Worm (Caenorhabditis elegans) whole organism, midembryonic: Measurements from ENCODE around the gene kvs-5.

ENCODE experiments used
- T22C8.4 ChIP-seq: fragments of 200-800 bp; sonication (Bioruptor generic); IDR thresholded peaks from 2 replicates; pipeline ENCODE4 v1.3.6; 2022; ENCODE audit warnings: missing genetic modification characterization, missing compliant biosample characterization
- cog-1 ChIP-seq: sonication (generic microtip); optimal IDR thresholded peaks from 2 replicates; lab custom pipeline; 2016; ENCODE audit warnings: missing genetic modification characterization, missing compliant biosample characterization
- flt-1 ChIP-seq: fragments of 200-800 bp; sonication (Bioruptor generic); IDR thresholded peaks from 2 replicates; pipeline ENCODE4 v1.3.6; 2022; ENCODE audit warnings: missing genetic modification characterization, missing compliant biosample characterization
- klf-2 ChIP-seq: fragments of 200-800 bp; sonication (Bioruptor generic); conservative IDR thresholded peaks from 2 replicates; pipeline ENCODE4 v1.3.6; 2022; ENCODE audit warnings: missing genetic modification reagents, missing genetic modification characterization, missing compliant biosample characterization
- med-1 ChIP-seq: sonication (generic microtip); optimal IDR thresholded peaks from 2 replicates; lab custom pipeline; 2017; ENCODE audit warnings: missing genetic modification characterization, mild to moderate bottlenecking, missing compliant biosample characterization, antibody characterized with exemption, missing genetic modification reagents; ENCODE audit not compliant: insufficient read depth
- ref-1 ChIP-seq: fragments of 200-800 bp; sonication (Bioruptor generic); conservative IDR thresholded peaks from 2 replicates; pipeline ENCODE4 v1.3.6; 2022; ENCODE audit warnings: missing genetic modification reagents, missing genetic modification characterization, missing compliant biosample characterization
- tab-1 ChIP-seq: fragments of 200-800 bp; sonication (Bioruptor generic); IDR thresholded peaks from 2 replicates; pipeline ENCODE4 v1.3.6; 2022; ENCODE audit warnings: missing genetic modification characterization, missing compliant biosample characterization
- ztf-23 ChIP-seq: fragments of 200-800 bp; sonication (Bioruptor generic); IDR thresholded peaks from 2 replicates; pipeline ENCODE4 v1.3.6; 2022; ENCODE audit warnings: missing genetic modification reagents, missing genetic modification characterization, missing compliant biosample characterization
- ztf-29 ChIP-seq: fragments of 200-800 bp; sonication (Bioruptor generic); IDR thresholded peaks from 2 replicates; pipeline ENCODE4 v1.3.6; 2022; ENCODE audit warnings: missing genetic modification reagents, missing genetic modification characterization, missing compliant biosample characterization

ce11 chrIV:795383-795872 lies 58.9 kb downstream of the kvs-5 start, which contains the start of gene skr-18:
- TF ChIP-seq flt-1 (GFP tag; lab: Robert Waterston, UW) (no peak), ztf-23 (GFP tag; lab: Robert Waterston, UW) (no peak), tab-1 (GFP tag; lab: Robert Waterston, UW) (no peak), ref-1 (GFP tag; lab: Robert Waterston, UW) (no peak), cog-1 (tag; lab: Kevin White, UChicago) (no peak), med-1 (GFP tag; lab: Kevin White, UChicago) (no peak), klf-2 (GFP tag; lab: Robert Waterston, UW) (no peak), ztf-29 (GFP tag; lab: Robert Waterston, UW) (no peak), T22C8.4 (GFP tag; lab: Robert Waterston, UW) (no peak)
